Fruit fly (Drosophila melanogaster) whole organism, embryonic: Measurements from ENCODE around the gene CG13862.

Experiments
- Awh ChIP-seq: fragments of 200-800 bp; sonication (Bioruptor generic); IDR thresholded peaks from 2 replicates; pipeline ENCODE4, ENCODE4 v1.3.6; 2022; ENCODE audit warnings: missing biosample characterization, missing genetic modification characterization
- BtbVII ChIP-seq: fragments of 200-800 bp; sonication (Bioruptor generic); optimal IDR thresholded peaks from 3 replicates; lab custom pipeline; 2017; ENCODE audit warnings: missing biosample characterization, mild to moderate bottlenecking, missing genetic modification characterization
- CG10147 ChIP-seq: fragments of 200-800 bp; sonication (Bioruptor generic); optimal IDR thresholded peaks from 2 replicates; lab custom pipeline; 2019; ENCODE audit warnings: missing biosample characterization, mild to moderate bottlenecking, missing genetic modification characterization, moderate library complexity
- CG11247 ChIP-seq: fragments of 200-800 bp; sonication (Bioruptor generic); IDR thresholded peaks from 2 replicates; pipeline ENCODE4 v1.3.6; 2022; ENCODE audit warnings: missing biosample characterization, missing genetic modification characterization
- CG11504 ChIP-seq: fragments of 200-800 bp; sonication (Bioruptor generic); optimal IDR thresholded peaks from 3 replicates; lab custom pipeline; 2019; ENCODE audit warnings: missing biosample characterization, mild to moderate bottlenecking, missing genetic modification characterization, moderate library complexity
- CG11695 ChIP-seq: fragments of 200-800 bp; sonication (Bioruptor generic); IDR thresholded peaks from 3 replicates; pipeline ENCODE4 v1.3.6; 2022; ENCODE audit warnings: missing biosample characterization, missing genetic modification characterization
- CG13287 ChIP-seq: fragments of 200-800 bp; sonication (Bioruptor generic); IDR thresholded peaks from 2 replicates; pipeline ENCODE4 v1.3.6; 2022; ENCODE audit warnings: missing biosample characterization, missing genetic modification characterization; ENCODE audit not compliant: partially characterized antibody
- CG13296 ChIP-seq: fragments of 200-800 bp; sonication (Bioruptor generic); optimal IDR thresholded peaks from 3 replicates; lab custom pipeline; 2018; ENCODE audit warnings: missing biosample characterization, mild to moderate bottlenecking, missing genetic modification characterization
- CG13894 ChIP-seq: fragments of 200-800 bp; sonication (Bioruptor generic); optimal IDR thresholded peaks from 3 replicates; lab custom pipeline; 2018; ENCODE audit warnings: missing biosample characterization, mild to moderate bottlenecking, missing genetic modification characterization, moderate library complexity
- CG14965 ChIP-seq: fragments of 200-800 bp; sonication (Bioruptor generic); optimal IDR thresholded peaks from 2 replicates; lab custom pipeline; 2016; ENCODE audit warnings: missing biosample characterization, missing genetic modification characterization, borderline replicate concordance
- CG15514 ChIP-seq: fragments of 200-800 bp; sonication (Bioruptor generic); optimal IDR thresholded peaks from 3 replicates; lab custom pipeline; 2017; ENCODE audit warnings: missing biosample characterization, missing genetic modification characterization, mild to moderate bottlenecking, moderate library complexity, missing genetic modification reagents
- CG18764 ChIP-seq: fragments of 200-800 bp; sonication (Bioruptor generic); optimal IDR thresholded peaks from 3 replicates; lab custom pipeline; 2016; ENCODE audit warnings: missing biosample characterization, missing genetic modification characterization
- CG33557 ChIP-seq: fragments of 200-800 bp; sonication (Bioruptor generic); optimal IDR thresholded peaks from 2 replicates; lab custom pipeline; 2019; ENCODE audit warnings: missing biosample characterization, mild to moderate bottlenecking, missing genetic modification characterization, moderate library complexity
- CG4328 ChIP-seq: fragments of 200-800 bp; sonication (Bioruptor generic); optimal IDR thresholded peaks from 3 replicates; lab custom pipeline; 2017; ENCODE audit warnings: missing biosample characterization, missing genetic modification reagents, missing genetic modification characterization
- CG4424 ChIP-seq: fragments of 200-800 bp; sonication (Bioruptor generic); optimal IDR thresholded peaks from 3 replicates; lab custom pipeline; 2016; ENCODE audit warnings: missing biosample characterization, missing genetic modification characterization
- CG6254 ChIP-seq: fragments of 200-800 bp; sonication (Bioruptor generic); optimal IDR thresholded peaks from 3 replicates; lab custom pipeline; 2017; ENCODE audit warnings: mild to moderate bottlenecking, missing biosample characterization, missing genetic modification reagents, missing genetic modification characterization
- CG6813 ChIP-seq: fragments of 200-800 bp; sonication (Bioruptor generic); optimal IDR thresholded peaks from 2 replicates; lab custom pipeline; 2017; ENCODE audit warnings: missing biosample characterization, missing genetic modification characterization, mild to moderate bottlenecking, moderate library complexity, missing genetic modification reagents
- CG8388 ChIP-seq: fragments of 200-800 bp; sonication (Bioruptor generic); optimal IDR thresholded peaks from 2 replicates; lab custom pipeline; 2019; ENCODE audit warnings: missing biosample characterization, mild to moderate bottlenecking, missing genetic modification characterization, moderate library complexity
- D ChIP-seq, 2 experiments: fragments of 200-800 bp in 1 of 2; fragments of >200 bp in 1 of 2; sonication (Bioruptor generic) in 1 of 2; optimal IDR thresholded peaks; 2 replicates in 1 of 2; 3 replicates in 1 of 2; lab custom pipeline; 2017; ENCODE audit warnings: mild to moderate bottlenecking in 1 of 2, missing biosample characterization in 1 of 2, missing genetic modification characterization in 1 of 2, missing genetic modification reagents in 1 of 2
- Dfd ChIP-seq, 2 experiments: fragments of >200 bp; optimal IDR thresholded peaks; 2 replicates each; lab custom pipeline; 2017; ENCODE audit warnings: missing biosample characterization in 2 of 2, missing genetic modification characterization in 2 of 2
- Hsf ChIP-seq: fragments of 200-800 bp; sonication (Bioruptor generic); optimal IDR thresholded peaks from 3 replicates; lab custom pipeline; 2016; ENCODE audit warnings: missing biosample characterization, missing genetic modification characterization
- Side ChIP-seq: fragments of 200-800 bp; sonication (Bioruptor generic); optimal IDR thresholded peaks from 2 replicates; lab custom pipeline; 2016; ENCODE audit warnings: missing biosample characterization, missing genetic modification characterization
- Sry-β ChIP-seq: fragments of 200-800 bp; sonication (Bioruptor generic); optimal IDR thresholded peaks from 2 replicates; lab custom pipeline; 2018; ENCODE audit warnings: missing biosample characterization, mild to moderate bottlenecking, missing genetic modification characterization, moderate library complexity
- bcd ChIP-seq: fragments of 200-800 bp; sonication (Bioruptor generic); optimal IDR thresholded peaks from 2 replicates; lab custom pipeline; 2017; ENCODE audit warnings: missing biosample characterization, mild to moderate bottlenecking, missing genetic modification characterization
- cad ChIP-seq: fragments of >200 bp; optimal IDR thresholded peaks from 2 replicates; lab custom pipeline; 2017; ENCODE audit warnings: missing biosample characterization, missing genetic modification characterization
- chif ChIP-seq, 2 experiments: fragments of 200-800 bp; sonication (Bioruptor generic); optimal IDR thresholded peaks; 3 replicates each; lab custom pipeline; 2016; ENCODE audit warnings: missing biosample characterization in 2 of 2, missing genetic modification characterization in 2 of 2
- dimm ChIP-seq: fragments of 200-800 bp; sonication (Bioruptor generic); IDR thresholded peaks from 2 replicates; pipeline ENCODE4 v1.3.6; 2022; ENCODE audit warnings: missing biosample characterization, missing genetic modification characterization
- dpn ChIP-seq, 2 experiments: fragments of 200-800 bp; sonication (Bioruptor generic); optimal IDR thresholded peaks; 3 replicates each; lab custom pipeline; 2016; ENCODE audit warnings: missing biosample characterization in 2 of 2, missing genetic modification characterization in 2 of 2
- en ChIP-seq: fragments of 200-800 bp; sonication (Bioruptor generic); optimal IDR thresholded peaks from 2 replicates; lab custom pipeline; 2016; ENCODE audit warnings: missing biosample characterization, missing genetic modification characterization
- gcm2 ChIP-seq: fragments of 200-800 bp; sonication (Bioruptor generic); optimal IDR thresholded peaks from 2 replicates; lab custom pipeline; 2016; ENCODE audit warnings: missing biosample characterization, missing genetic modification characterization
- ham ChIP-seq: fragments of 200-800 bp; sonication (Bioruptor generic); IDR thresholded peaks from 2 replicates; pipeline ENCODE4 v1.3.6; 2022; ENCODE audit warnings: missing biosample characterization, missing genetic modification characterization
- hb ChIP-seq: fragments of 200-800 bp; sonication (Bioruptor generic); IDR thresholded peaks from 3 replicates; pipeline ENCODE4 v1.3.6; 2022; ENCODE audit warnings: missing biosample characterization, missing genetic modification characterization; ENCODE audit not compliant: partially characterized antibody
- kay ChIP-seq: fragments of 200-800 bp; sonication (Bioruptor generic); optimal IDR thresholded peaks from 2 replicates; lab custom pipeline; 2016; ENCODE audit warnings: missing biosample characterization, missing genetic modification characterization
- mld ChIP-seq: fragments of 200-800 bp; sonication (Bioruptor generic); IDR thresholded peaks from 3 replicates; pipeline ENCODE4 v1.3.6; 2022; ENCODE audit warnings: missing biosample characterization, missing genetic modification characterization; ENCODE audit not compliant: partially characterized antibody
- nerfin-2 ChIP-seq: fragments of 200-800 bp; sonication (Bioruptor generic); IDR thresholded peaks from 2 replicates; pipeline ENCODE4 v1.3.6; 2022; ENCODE audit warnings: missing biosample characterization, missing genetic modification characterization; ENCODE audit not compliant: partially characterized antibody
- nmo ChIP-seq: fragments of 200-800 bp; sonication (Bioruptor generic); optimal IDR thresholded peaks from 2 replicates; lab custom pipeline; 2018; ENCODE audit warnings: missing biosample characterization, mild to moderate bottlenecking, missing genetic modification characterization, moderate library complexity
- prd ChIP-seq, 3 experiments: fragments of >200 bp in 2 of 3; fragments of 200-800 bp in 1 of 3; sonication (Bioruptor generic) in 1 of 3; optimal IDR thresholded peaks in 2 of 3; IDR thresholded peaks in 1 of 3; 2 replicates in 2 of 3; 3 replicates in 1 of 3; pipeline versions ENCODE4 v1.3.6 to Lab custom; 2017 to 2022; ENCODE audit warnings: missing biosample characterization in 1 of 3, missing genetic modification characterization in 1 of 3
- pros ChIP-seq: fragments of 200-800 bp; sonication (Bioruptor generic); optimal IDR thresholded peaks from 3 replicates; lab custom pipeline; 2019; ENCODE audit warnings: missing biosample characterization, mild to moderate bottlenecking, missing genetic modification characterization, moderate library complexity
- psq ChIP-seq: fragments of 200-800 bp; sonication (Bioruptor generic); optimal IDR thresholded peaks from 2 replicates; lab custom pipeline; 2017; ENCODE audit warnings: missing biosample characterization, missing genetic modification characterization
- rib ChIP-seq: fragments of 200-800 bp; sonication (Bioruptor generic); IDR thresholded peaks from 2 replicates; pipeline ENCODE4 v1.3.6; 2022; ENCODE audit warnings: missing biosample characterization, missing genetic modification characterization
- shn ChIP-seq: fragments of 200-800 bp; sonication (Bioruptor generic); optimal IDR thresholded peaks from 3 replicates; lab custom pipeline; 2016; ENCODE audit warnings: missing biosample characterization, missing genetic modification characterization
- slbo ChIP-seq: fragments of 200-800 bp; sonication (Bioruptor generic); IDR thresholded peaks from 2 replicates; pipeline ENCODE4 v1.3.6; 2022; ENCODE audit warnings: missing biosample characterization, missing genetic modification characterization
- so ChIP-seq: fragments of 200-800 bp; sonication (Bioruptor generic); IDR thresholded peaks from 3 replicates; pipeline ENCODE4 v1.3.6; 2022; ENCODE audit warnings: missing biosample characterization, missing genetic modification characterization
- sr ChIP-seq: fragments of 200-800 bp; sonication (Bioruptor generic); IDR thresholded peaks from 3 replicates; pipeline ENCODE4 v1.3.6; 2022; ENCODE audit warnings: missing biosample characterization, missing genetic modification characterization
- tin ChIP-seq: fragments of 200-800 bp; sonication (Bioruptor generic); optimal IDR thresholded peaks from 3 replicates; lab custom pipeline; 2016; ENCODE audit warnings: missing biosample characterization, missing genetic modification characterization
- tll ChIP-seq, 2 experiments: fragments of 200-800 bp in 1 of 2; fragments of >200 bp in 1 of 2; sonication (Bioruptor generic) in 1 of 2; optimal IDR thresholded peaks; 2 replicates each; lab custom pipeline; 2017 to 2019; ENCODE audit warnings: missing biosample characterization in 2 of 2, missing genetic modification characterization in 2 of 2, mild to moderate bottlenecking in 1 of 2, moderate library complexity in 1 of 2
- zfh1 ChIP-seq: fragments of 200-800 bp; sonication (Bioruptor generic); IDR thresholded peaks from 3 replicates; pipeline ENCODE4 v1.3.6; 2022; ENCODE audit warnings: missing biosample characterization, missing genetic modification characterization

Gene CG13862

dm6 chr3R:22367126-22368076, 35.6 kb downstream of the CG13862 start, which contains the start of the genes Polr3F and PyK (continued):
- TF ChIP-seq slbo (GFP tag; lab: Robert Waterston, UW) (0 out of 2 replicates have a peak, but pooled peaks have one; percentile 17), CG8388 (GFP tag; lab: Kevin White, UChicago) (peak; percentile 38), kay (no peak), prd (optimal IDR thresholded peaks at IDR 0.05; lab: Kevin White, UChicago) (no peak), prd (GFP tag; IDR thresholded peaks at IDR 0.05; lab: Robert Waterston, UW) (no peak), dpn (GFP tag; optimal IDR thresholded peaks at IDR 0.05; lab: Kevin White, UChicago) (peak in 1 of 2 experiments; percentile 23), CG6813 (no peak), hb (GFP tag; lab: Robert Waterston, UW) (no peak), rib (no peak), CG18764 (GFP tag; lab: Kevin White, UChicago) (no peak), chif (GFP tag; optimal IDR thresholded peaks at IDR 0.05; lab: Kevin White, UChicago) (no peak), CG4424 (no peak), pros (GFP tag; lab: Kevin White, UChicago) (no peak), nerfin-2 (GFP tag; lab: Robert Waterston, UW) (no peak), nmo (GFP tag; lab: Kevin White, UChicago) (peak; percentile 54), CG10147 (peak; percentile 14), D (optimal IDR thresholded peaks at IDR 0.05; lab: Kevin White, UChicago) (no peak), D (GFP tag; optimal IDR thresholded peaks at IDR 0.05; lab: Kevin White, UChicago) (no peak), psq (no peak), BtbVII (GFP tag; lab: Kevin White, UChicago) (no peak), cad (GFP tag; lab: Kevin White, UChicago) (no peak), CG6254 (GFP tag; lab: Kevin White, UChicago) (no peak), CG4328 (GFP tag; lab: Kevin White, UChicago) (no peak), CG11695 (GFP tag; lab: Robert Waterston, UW) (no peak), sr (GFP tag; lab: Robert Waterston, UW) (no peak), ham (GFP tag; lab: Robert Waterston, UW) (no peak), CG13287 (GFP tag; lab: Robert Waterston, UW) (peak; percentile 50), bcd (GFP tag; lab: Kevin White, UChicago) (no peak), shn (GFP tag; lab: Kevin White, UChicago) (no peak), Dfd (GFP tag; optimal IDR thresholded peaks at IDR 0.05; lab: Kevin White, UChicago) (no peak), tll (GFP tag; optimal IDR thresholded peaks at IDR 0.05; lab: Kevin White, UChicago) (no peak), gcm2 (no peak), CG11504 (tag; lab: Kevin White, UChicago) (peak; percentile 49), mld (0 out of 3 replicates have a peak, but pooled peaks have one; percentile 24), Hsf (GFP tag; lab: Kevin White, UChicago) (peak; percentile 22), Side (GFP tag; lab: Kevin White, UChicago) (no peak), CG14965 (GFP tag; lab: Kevin White, UChicago) (no peak), en (GFP tag; lab: Kevin White, UChicago) (no peak), Awh (GFP tag; lab: Robert Waterston, UW) (no peak), CG13296 (GFP tag; lab: Kevin White, UChicago) (peak; percentile 4), so (GFP tag; lab: Robert Waterston, UW) (no peak), Sry-β (no peak), CG15514 (GFP tag; lab: Kevin White, UChicago) (peak; percentile 66), dimm (no peak), CG13894 (tag; lab: Kevin White, UChicago) (no peak), CG11247 (GFP tag; lab: Robert Waterston, UW) (no peak), CG33557 (peak; percentile 19), tin (GFP tag; lab: Kevin White, UChicago) (peak; percentile 24), zfh1 (no peak)
